Worm (Caenorhabditis elegans) whole organism, early embryonic: ENCODE results near the gene rbm-39.

Experiments
- B0310.2 ChIP-seq: sonication (generic microtip); optimal IDR thresholded peaks from 2 replicates; lab custom pipeline; 2016; ENCODE audit warnings: mild to moderate bottlenecking, missing genetic modification characterization, missing compliant biosample characterization
- F13C5.2 ChIP-seq: sonication (generic microtip); optimal IDR thresholded peaks from 2 replicates; lab custom pipeline; 2017; ENCODE audit warnings: mild to moderate bottlenecking, missing genetic modification characterization, inconsistent platforms, missing compliant biosample characterization
- aly-1 ChIP-seq: sonication (generic microtip); optimal IDR thresholded peaks from 2 replicates; lab custom pipeline; 2016; ENCODE audit warnings: missing genetic modification characterization, missing compliant biosample characterization
- ama-1 ChIP-seq: fragments of 150-350 bp; optimal IDR thresholded peaks from 2 replicates; lab custom pipeline; 2014
- ceh-13 ChIP-seq: fragments of 200-800 bp; sonication (Bioruptor generic); optimal IDR thresholded peaks from 2 replicates; lab custom pipeline; 2018; ENCODE audit warnings: mild to moderate bottlenecking, missing genetic modification characterization, missing compliant biosample characterization
- flt-1 ChIP-seq: fragments of 200-800 bp; sonication (Bioruptor generic); IDR thresholded peaks from 2 replicates; pipeline ENCODE4 v1.3.6; 2022; ENCODE audit warnings: missing genetic modification characterization, missing compliant biosample characterization
- hmg-4 ChIP-seq: fragments of 200-800 bp; sonication (Bioruptor generic); optimal IDR thresholded peaks from 2 replicates; lab custom pipeline; 2018; ENCODE audit warnings: mild to moderate bottlenecking, missing genetic modification characterization, missing compliant biosample characterization
- pes-1 ChIP-seq: fragments of 200-800 bp; sonication (Bioruptor generic); IDR thresholded peaks from 2 replicates; pipeline ENCODE4 v1.3.6; 2022; ENCODE audit warnings: missing genetic modification reagents, missing genetic modification characterization, missing compliant biosample characterization
- scrt-1 ChIP-seq: fragments of 200-800 bp; sonication (Bioruptor generic); IDR thresholded peaks from 2 replicates; pipeline ENCODE4 v1.3.6; 2022; ENCODE audit warnings: missing genetic modification characterization, missing compliant biosample characterization
- sea-1 ChIP-seq: fragments of 200-800 bp; sonication (Bioruptor generic); conservative IDR thresholded peaks from 2 replicates; pipeline ENCODE4 v1.3.6; 2022; ENCODE audit warnings: missing genetic modification characterization, missing compliant biosample characterization
- tbx-11 ChIP-seq: fragments of 200-800 bp; sonication (Bioruptor generic); IDR thresholded peaks from 2 replicates; pipeline ENCODE4 v1.3.6; 2022; ENCODE audit warnings: missing genetic modification characterization, missing compliant biosample characterization

ce11 chrIV:1040537-1040936 lies 28.1 kb downstream of the rbm-39 start:
- TF ChIP-seq flt-1 (no peak), pes-1 (GFP tag; lab: Robert Waterston, UW) (no peak), tbx-11 (GFP tag; lab: Robert Waterston, UW) (no peak), F13C5.2 (tag; lab: Kevin White, UChicago) (no peak), aly-1 (tag; lab: Kevin White, UChicago) (no peak), ceh-13 (GFP tag; lab: Kevin White, UChicago) (no peak), sea-1 (GFP tag; lab: Robert Waterston, UW) (no peak), ama-1 (lab: Kevin White, UChicago) (no peak), hmg-4 (GFP tag; lab: Kevin White, UChicago) (no peak), B0310.2 (tag; lab: Kevin White, UChicago) (no peak), scrt-1 (GFP tag; lab: Robert Waterston, UW) (no peak)
